Worm (Caenorhabditis elegans): ENCODE results near the gene F52E1.5.
"Not testable (repeated sequence)": the region's sequence is repeated elsewhere in the genome, so short reads cannot be mapped to it uniquely, and the experiment has no call there.

DNA sequence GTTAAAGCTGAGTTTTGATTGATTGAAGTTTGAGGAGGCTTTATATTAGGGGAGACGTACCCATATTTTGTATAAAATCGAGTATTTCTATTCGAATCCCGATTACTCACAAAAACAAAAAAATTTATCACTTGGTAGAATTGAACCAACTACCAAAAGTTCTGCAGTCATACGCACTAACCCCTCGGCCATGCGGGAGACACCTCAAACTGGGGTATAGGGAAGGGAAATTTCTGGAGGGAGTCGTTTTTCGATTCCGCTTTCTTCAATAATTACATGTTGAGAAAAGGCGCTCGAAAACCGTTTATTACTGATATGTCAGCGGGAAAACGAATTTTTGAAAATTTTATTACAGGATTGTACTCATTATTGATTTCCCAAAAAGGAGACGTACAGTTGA lies 52.0 kb downstream of the F52E1.5 start:
- TF ChIP-seq skn-1 (tag; optimal IDR thresholded peaks at IDR 0.05); mdl-1 (tag; optimal IDR thresholded peaks at IDR 0.05); fkh-10 (GFP tag; optimal IDR thresholded peaks at IDR 0.05); lsy-2 (tag; optimal IDR thresholded peaks at IDR 0.05); nhr-12 (tag; optimal IDR thresholded peaks at IDR 0.05); sup-37 (GFP tag; optimal IDR thresholded peaks at IDR 0.05); lin-35 (GFP tag; optimal IDR thresholded peaks at IDR 0.05); elt-3 (tag; optimal IDR thresholded peaks at IDR 0.05); hlh-17 (GFP tag; optimal IDR thresholded peaks at IDR 0.05; ENCODE audit: borderline replicate concordance); ama-1 (optimal IDR thresholded peaks at IDR 0.05); sox-4 (tag; optimal IDR thresholded peaks at IDR 0.05); C04F5.9 (tag; optimal IDR thresholded peaks at IDR 0.05); Y116A8C.19 (tag; optimal IDR thresholded peaks at IDR 0.05; ENCODE audit: borderline replicate concordance): not testable (repeated sequence)
